Worm (Caenorhabditis elegans): ENCODE results near the gene twk-45.

twk-45 gene

ce11 chrIII:2804461-2804860, 2.8 kb upstream of the twk-45 start:
- TF ChIP-seq F13H6.1 (tag; optimal IDR thresholded peaks at IDR 0.05) = no peak
- peak; percentile 95 for TF ChIP-seq hlh-30 (tag; optimal IDR thresholded peaks at IDR 0.05; ENCODE audit: insufficient read depth)

- TF ChIP-seq fkh-10 (GFP tag; optimal IDR thresholded peaks at IDR 0.05) = no peak
- no peak for TF ChIP-seq ama-1 (optimal IDR thresholded peaks at IDR 0.05)
- no peak for TF ChIP-seq fkh-6 (tag; optimal IDR thresholded peaks at IDR 0.05)
- no peak for TF ChIP-seq ahr-1 (tag; optimal IDR thresholded peaks at IDR 0.05)
- TF ChIP-seq C38D4.7 (GFP tag; optimal IDR thresholded peaks at IDR 0.05) = no peak
- TF ChIP-seq nfya-1 (tag; optimal IDR thresholded peaks at IDR 0.05) = no peak
- TF ChIP-seq npax-4 (tag; optimal IDR thresholded peaks at IDR 0.05) = no peak
- no peak for TF ChIP-seq pag-3 (tag; optimal IDR thresholded peaks at IDR 0.05; ENCODE audit: borderline replicate concordance)
- TF ChIP-seq nhr-11 (tag; optimal IDR thresholded peaks at IDR 0.05) = no peak
- TF ChIP-seq syd-9 (tag; optimal IDR thresholded peaks at IDR 0.05) = no peak
- TF ChIP-seq K09A11.1 (tag; optimal IDR thresholded peaks at IDR 0.05; ENCODE audit: insufficient read depth) = no peak
- no peak for TF ChIP-seq mec-3 (tag; optimal IDR thresholded peaks at IDR 0.05; ENCODE audit: borderline replicate concordance)
- no peak for TF ChIP-seq pax-1 (tag; optimal IDR thresholded peaks at IDR 0.05)
- no peak for TF ChIP-seq elt-4 (tag; optimal IDR thresholded peaks at IDR 0.05)
- no peak for TF ChIP-seq ceh-6 (GFP tag; optimal IDR thresholded peaks at IDR 0.05)
- no peak for TF ChIP-seq sdc-2 (tag; optimal IDR thresholded peaks at IDR 0.05)
- TF ChIP-seq ceh-18 (tag; optimal IDR thresholded peaks at IDR 0.05) = no peak
- no peak for TF ChIP-seq lim-6 (tag; optimal IDR thresholded peaks at IDR 0.05)
- no peak for TF ChIP-seq madf-2 (tag; optimal IDR thresholded peaks at IDR 0.05)
Observed at ce11 chrIII:2800743-2801142, 957 bp downstream of the twk-45 start.

- TF ChIP-seq dmd-4 (tag; optimal IDR thresholded peaks at IDR 0.05; ENCODE audit: borderline replicate concordance) (no peak), K09A11.1 (tag; optimal IDR thresholded peaks at IDR 0.05; ENCODE audit: insufficient read depth) (no peak), pat-9 (tag; optimal IDR thresholded peaks at IDR 0.05) (no peak), lin-11 (tag; optimal IDR thresholded peaks at IDR 0.05) (no peak), sox-4 (tag; optimal IDR thresholded peaks at IDR 0.05) (no peak), ceh-14 (tag; optimal IDR thresholded peaks at IDR 0.05) (no peak), rnt-1 (tag; optimal IDR thresholded peaks at IDR 0.05) (no peak), elt-4 (tag; optimal IDR thresholded peaks at IDR 0.05) (no peak), ceh-9 (tag; optimal IDR thresholded peaks at IDR 0.05) (no peak), nhr-232 (tag; optimal IDR thresholded peaks at IDR 0.05) (no peak), sox-2 (GFP tag; IDR thresholded peaks at IDR 0.05) (no peak), ceh-34 (tag; optimal IDR thresholded peaks at IDR 0.05) (no peak), C38D4.7 (GFP tag; optimal IDR thresholded peaks at IDR 0.05) (no peak), ceh-31 (tag; optimal IDR thresholded peaks at IDR 0.05) (no peak), zip-5 (tag; optimal IDR thresholded peaks at IDR 0.05) (no peak)
Observed at ce11 chrIII:2795442-2796023, 6.2 kb downstream of the twk-45 start.

- TF ChIP-seq ceh-22 (tag; optimal IDR thresholded peaks at IDR 0.05) = no peak
- TF ChIP-seq nfya-1 (tag; optimal IDR thresholded peaks at IDR 0.05) = peak; percentile 95
- TF ChIP-seq ref-2 (tag; optimal IDR thresholded peaks at IDR 0.05) = no peak
- TF ChIP-seq pqm-1 (tag; optimal IDR thresholded peaks at IDR 0.05) = no peak
- no peak for TF ChIP-seq ets-4 (tag; optimal IDR thresholded peaks at IDR 0.05)
- TF ChIP-seq ceh-2 (tag; optimal IDR thresholded peaks at IDR 0.05) = no peak
Observed at ce11 chrIII:2794057-2794456, 7.6 kb downstream of the twk-45 start.
